Worm (Caenorhabditis elegans) whole organism, mixed stage, embryonic: Measurements from ENCODE around the gene mig-17.
A peak's percentile ranks its signal among the peaks of the same experiment; 100 is the strongest.

ENCODE experiments used
- M03D4.4 ChIP-seq: sonication (generic microtip); optimal IDR thresholded peaks from 2 replicates; lab custom pipeline; 2017; ENCODE audit warnings: mild to moderate bottlenecking, missing genetic modification characterization, missing compliant biosample characterization
- bed-3 ChIP-seq: fragments of 200-800 bp; sonication (Bioruptor generic); optimal IDR thresholded peaks from 3 replicates; lab custom pipeline; 2018; ENCODE audit warnings: mild to moderate bottlenecking, missing genetic modification characterization, moderate library complexity, missing compliant biosample characterization
- ceh-39 ChIP-seq: fragments of 150-350 bp; optimal IDR thresholded peaks from 2 replicates; lab custom pipeline; 2014; ENCODE audit warnings: missing biosample characterization, missing genetic modification characterization
- ceh-83 ChIP-seq: fragments of 200-800 bp; sonication (Bioruptor generic); optimal IDR thresholded peaks from 2 replicates; lab custom pipeline; 2018; ENCODE audit warnings: mild to moderate bottlenecking, missing genetic modification characterization, missing compliant biosample characterization
- ces-1 ChIP-seq: fragments of 150-350 bp; optimal IDR thresholded peaks from 2 replicates; lab custom pipeline; 2014; ENCODE audit warnings: missing biosample characterization, missing genetic modification reagents, missing genetic modification characterization
- cnd-1 ChIP-seq: fragments of 200-800 bp; sonication (Bioruptor generic); optimal IDR thresholded peaks from 2 replicates; lab custom pipeline; 2018; ENCODE audit warnings: mild to moderate bottlenecking, missing genetic modification characterization, missing compliant biosample characterization
- drap-1 ChIP-seq: fragments of 200-800 bp; sonication (Bioruptor generic); optimal IDR thresholded peaks from 3 replicates; lab custom pipeline; 2018; ENCODE audit warnings: mild to moderate bottlenecking, missing genetic modification characterization, missing compliant biosample characterization
- elt-1 ChIP-seq: sonication (generic microtip); optimal IDR thresholded peaks from 2 replicates; lab custom pipeline; 2017; ENCODE audit warnings: missing genetic modification characterization, mild to moderate bottlenecking, missing compliant biosample characterization, antibody characterized with exemption, moderate library complexity, borderline replicate concordance; ENCODE audit not compliant: insufficient read depth
- elt-3 ChIP-seq: fragments of 150-350 bp; optimal IDR thresholded peaks from 2 replicates; lab custom pipeline; 2014; ENCODE audit warnings: missing biosample characterization, missing genetic modification characterization
- flh-1 ChIP-seq: fragments of 200-800 bp; sonication (Bioruptor generic); optimal IDR thresholded peaks from 2 replicates; lab custom pipeline; 2018; ENCODE audit warnings: mild to moderate bottlenecking, missing genetic modification characterization, moderate library complexity, missing compliant biosample characterization
- hlh-1 ChIP-seq: fragments of 150-350 bp; optimal IDR thresholded peaks from 2 replicates; lab custom pipeline; 2014; ENCODE audit warnings: missing biosample characterization, missing genetic modification reagents, missing genetic modification characterization
- lin-13 ChIP-seq: fragments of 150-350 bp; optimal IDR thresholded peaks from 2 replicates; lab custom pipeline; 2014; ENCODE audit warnings: missing biosample characterization, missing genetic modification characterization
- lin-32 ChIP-seq: fragments of 200-800 bp; sonication (Bioruptor generic); optimal IDR thresholded peaks from 2 replicates; lab custom pipeline; 2018; ENCODE audit warnings: mild to moderate bottlenecking, missing genetic modification characterization, missing compliant biosample characterization
- lsy-2 ChIP-seq: fragments of 150-350 bp; optimal IDR thresholded peaks from 2 replicates; lab custom pipeline; 2014; ENCODE audit warnings: missing biosample characterization, missing genetic modification characterization
- mab-5 ChIP-seq: fragments of 150-350 bp; optimal IDR thresholded peaks from 2 replicates; lab custom pipeline; 2014; ENCODE audit warnings: missing biosample characterization, missing genetic modification characterization
- mep-1 ChIP-seq: fragments of 150-350 bp; optimal IDR thresholded peaks from 2 replicates; lab custom pipeline; 2017; ENCODE audit warnings: missing biosample characterization, missing genetic modification reagents, missing genetic modification characterization, inconsistent platforms
- nhr-12 ChIP-seq: fragments of 150-350 bp; optimal IDR thresholded peaks from 2 replicates; lab custom pipeline; 2014; ENCODE audit warnings: missing biosample characterization, missing genetic modification characterization
- nhr-2 ChIP-seq: fragments of 150-350 bp; optimal IDR thresholded peaks from 2 replicates; lab custom pipeline; 2014; ENCODE audit warnings: missing biosample characterization, missing genetic modification characterization
- nhr-237 ChIP-seq: fragments of 150-350 bp; optimal IDR thresholded peaks from 2 replicates; lab custom pipeline; 2014; ENCODE audit warnings: missing biosample characterization, missing genetic modification characterization
- nhr-28 ChIP-seq: fragments of 150-350 bp; optimal IDR thresholded peaks from 2 replicates; lab custom pipeline; 2014; ENCODE audit warnings: missing biosample characterization, missing genetic modification characterization
- nhr-76 ChIP-seq: sonication (generic microtip); optimal IDR thresholded peaks from 2 replicates; lab custom pipeline; 2017; ENCODE audit warnings: missing biosample characterization, missing genetic modification characterization
- sem-2 ChIP-seq: fragments of 200-800 bp; sonication (Bioruptor generic); optimal IDR thresholded peaks from 2 replicates; lab custom pipeline; 2018; ENCODE audit warnings: mild to moderate bottlenecking, missing genetic modification characterization, missing compliant biosample characterization
- snpc-4 ChIP-seq: fragments of 150-350 bp; optimal IDR thresholded peaks from 2 replicates; lab custom pipeline; 2014; ENCODE audit warnings: missing biosample characterization, missing genetic modification characterization
- unc-120 ChIP-seq: sonication (generic microtip); optimal IDR thresholded peaks from 2 replicates; lab custom pipeline; 2017; ENCODE audit warnings: missing genetic modification characterization, missing compliant biosample characterization; ENCODE audit not compliant: poor library complexity, severe bottlenecking
- unc-39 ChIP-seq: fragments of 150-350 bp; optimal IDR thresholded peaks from 2 replicates; lab custom pipeline; 2014; ENCODE audit warnings: missing biosample characterization, missing genetic modification characterization
- unc-62 ChIP-seq: fragments of 150-350 bp; optimal IDR thresholded peaks from 2 replicates; lab custom pipeline; 2014; ENCODE audit warnings: missing biosample characterization, missing genetic modification reagents, missing genetic modification characterization
- zip-8 ChIP-seq: fragments of 150-350 bp; optimal IDR thresholded peaks from 2 replicates; lab custom pipeline; 2014; ENCODE audit warnings: missing biosample characterization, missing genetic modification characterization
- ztf-11 ChIP-seq: fragments of 150-350 bp; optimal IDR thresholded peaks from 2 replicates; lab custom pipeline; 2014; ENCODE audit warnings: missing biosample characterization, missing genetic modification characterization

Gene mig-17

DNA sequence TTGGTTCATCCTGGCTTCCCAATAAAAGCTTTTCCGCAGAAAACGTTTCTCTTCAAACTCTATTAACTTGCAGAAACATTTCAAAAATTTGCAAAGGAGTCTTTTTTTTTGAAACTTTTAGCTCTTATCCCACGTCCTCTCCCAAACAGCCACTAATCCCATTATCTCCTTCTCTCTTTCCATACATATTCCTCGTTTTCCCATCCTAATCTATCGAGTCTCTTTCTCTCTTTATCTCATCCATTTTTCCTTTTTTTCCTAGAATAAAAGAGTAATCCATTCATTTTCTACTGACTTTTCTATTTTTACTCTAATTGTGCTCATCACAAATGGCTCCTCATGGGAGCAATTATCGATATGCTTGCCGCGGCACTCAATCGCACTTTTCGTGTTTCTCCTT, 17.8 kb upstream of the mig-17 start:
- TF ChIP-seq lin-32 (GFP tag; lab: Kevin White, UChicago) (no peak), elt-1 (tag; lab: Kevin White, UChicago) (no peak), lin-13 (tag; lab: Kevin White, UChicago) (no peak), ces-1 (GFP tag; lab: Kevin White, UChicago) (peak; percentile 87), ztf-11 (tag; lab: Kevin White, UChicago) (no peak), nhr-28 (tag; lab: Kevin White, UChicago) (no peak)

DNA sequence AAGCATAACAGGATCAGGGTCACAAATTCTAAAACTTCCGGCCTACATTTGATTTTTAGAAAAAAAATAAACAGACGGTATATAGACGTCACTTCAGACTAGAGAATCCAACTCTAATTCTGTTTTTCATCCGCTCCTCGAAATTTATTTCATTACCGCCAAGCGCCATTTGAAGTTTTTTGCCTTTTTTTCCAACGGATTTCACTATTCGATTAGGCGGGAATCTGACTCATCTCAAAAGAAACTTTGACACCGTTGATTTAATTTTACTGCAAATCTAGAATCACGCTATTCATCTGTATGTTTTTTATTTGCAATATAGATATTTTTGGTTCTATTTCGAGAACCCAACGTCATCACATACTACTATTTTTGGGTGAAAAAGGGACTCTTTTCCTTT, 15.7 kb upstream of the mig-17 start:
- TF ChIP-seq mep-1 (tag; lab: Kevin White, UChicago) (no peak), ces-1 (GFP tag; lab: Kevin White, UChicago) (no peak), elt-1 (tag; lab: Kevin White, UChicago) (no peak), sem-2 (no peak), nhr-76 (tag; lab: Kevin White, UChicago) (no peak), drap-1 (GFP tag; lab: Kevin White, UChicago) (no peak)

DNA sequence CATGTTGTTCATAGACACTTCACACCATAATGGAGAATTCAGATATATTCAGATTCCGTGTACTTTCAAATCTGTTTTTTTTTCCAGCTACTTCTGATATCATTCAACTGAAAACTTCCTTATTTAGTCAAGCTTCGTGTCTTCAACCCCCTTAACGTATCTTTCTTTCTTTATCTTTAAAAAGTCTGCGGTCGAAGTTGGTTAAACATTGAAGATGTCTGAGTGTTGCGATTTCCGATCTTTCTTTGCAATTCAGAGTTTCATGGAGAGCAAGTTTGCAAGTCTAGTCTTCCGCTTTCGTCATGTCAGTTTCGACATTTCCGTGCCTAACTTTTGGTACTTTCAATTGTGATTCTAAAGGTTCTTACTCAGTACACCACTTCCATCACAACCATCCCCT, 11.2 kb upstream of the mig-17 start:
- no peak for TF ChIP-seq bed-3 (GFP tag; lab: Kevin White, UChicago)

DNA sequence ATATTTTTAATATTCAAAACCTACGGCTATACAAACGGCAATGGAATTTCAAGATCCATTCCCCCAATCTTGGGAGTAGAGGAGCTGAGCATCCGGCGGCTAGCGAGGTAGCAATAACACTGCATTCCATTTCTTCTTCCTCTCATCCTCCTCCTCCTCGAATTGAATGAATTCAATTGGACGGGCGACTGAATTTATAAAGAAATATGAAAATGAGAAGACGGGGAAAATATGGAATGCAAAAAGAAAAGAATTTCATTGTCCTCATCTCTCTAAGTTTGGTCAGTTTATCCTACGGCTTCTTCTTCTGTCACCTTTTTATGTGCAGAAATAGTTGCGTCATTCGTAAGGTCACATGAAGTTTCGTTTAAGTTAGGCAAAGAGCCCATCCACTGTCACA, 10.1 kb upstream of the mig-17 start:
- TF ChIP-seq ces-1 (GFP tag; lab: Kevin White, UChicago), result peak; percentile 67
- no peak for TF ChIP-seq mab-5
- no peak for TF ChIP-seq mep-1 (tag; lab: Kevin White, UChicago)
- TF ChIP-seq zip-8, result peak; percentile 47

DNA sequence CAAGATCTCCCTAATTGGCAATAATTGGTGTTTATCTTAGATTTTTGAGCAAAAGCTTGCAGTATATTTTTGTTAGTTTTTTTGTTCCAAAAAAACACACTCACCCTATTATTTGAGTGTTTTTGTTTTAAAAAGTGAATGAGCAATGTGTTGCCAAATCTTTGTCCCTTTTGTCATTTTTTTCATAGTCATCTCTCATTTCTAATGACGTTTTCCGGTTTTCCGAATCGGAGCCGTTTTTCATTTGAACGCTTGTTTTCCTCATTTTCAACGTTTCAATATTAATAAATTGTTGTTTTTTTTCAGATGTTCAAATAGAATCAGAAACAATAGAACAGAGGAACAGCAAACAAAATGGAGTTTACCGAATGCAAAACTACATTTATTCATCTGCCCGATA, 8.0 kb upstream of the mig-17 start, which contains the start of gene dmsr-1:
Gene dmsr-1, plus strand, starts transcription at position 301 of the 400 bp plus-strand sequence.
- TF ChIP-seq flh-1 (GFP tag; lab: Kevin White, UChicago) (no peak), ces-1 (GFP tag; lab: Kevin White, UChicago) (no peak), lin-32 (GFP tag; lab: Kevin White, UChicago) (no peak), elt-3 (no peak), unc-39 (tag; lab: Kevin White, UChicago) (no peak), ceh-83 (GFP tag; lab: Kevin White, UChicago) (no peak), sem-2 (no peak), ceh-39 (no peak), lin-13 (tag; lab: Kevin White, UChicago) (no peak), mep-1 (tag; lab: Kevin White, UChicago) (no peak)

DNA sequence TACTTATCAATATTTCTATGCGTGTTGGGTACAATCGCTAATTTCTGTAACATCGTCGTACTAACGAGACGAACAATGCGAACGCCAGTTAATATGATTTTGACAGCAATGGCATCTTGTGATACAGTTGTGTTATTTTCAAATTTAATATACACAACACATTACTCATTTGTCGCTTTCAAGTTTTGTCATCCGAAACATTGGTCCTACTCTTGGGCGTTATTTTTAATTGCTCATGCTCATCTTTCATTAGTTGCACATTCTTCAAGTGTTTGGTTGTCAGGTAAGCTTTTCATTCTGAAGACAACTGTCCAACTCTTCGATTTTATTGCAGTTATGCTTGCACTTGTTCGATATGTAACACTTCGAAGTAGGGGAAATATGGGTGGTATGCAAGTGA, 7.3 kb upstream of the mig-17 start:
- TF ChIP-seq cnd-1 (no peak), drap-1 (GFP tag; lab: Kevin White, UChicago) (no peak), ceh-39 (no peak), flh-1 (GFP tag; lab: Kevin White, UChicago) (no peak), unc-39 (tag; lab: Kevin White, UChicago) (no peak), nhr-12 (tag; lab: Kevin White, UChicago) (no peak), ztf-11 (tag; lab: Kevin White, UChicago) (no peak), lin-13 (tag; lab: Kevin White, UChicago) (no peak), unc-62 (no peak), nhr-237 (tag; lab: Kevin White, UChicago) (no peak), M03D4.4 (tag; lab: Kevin White, UChicago) (no peak)

DNA sequence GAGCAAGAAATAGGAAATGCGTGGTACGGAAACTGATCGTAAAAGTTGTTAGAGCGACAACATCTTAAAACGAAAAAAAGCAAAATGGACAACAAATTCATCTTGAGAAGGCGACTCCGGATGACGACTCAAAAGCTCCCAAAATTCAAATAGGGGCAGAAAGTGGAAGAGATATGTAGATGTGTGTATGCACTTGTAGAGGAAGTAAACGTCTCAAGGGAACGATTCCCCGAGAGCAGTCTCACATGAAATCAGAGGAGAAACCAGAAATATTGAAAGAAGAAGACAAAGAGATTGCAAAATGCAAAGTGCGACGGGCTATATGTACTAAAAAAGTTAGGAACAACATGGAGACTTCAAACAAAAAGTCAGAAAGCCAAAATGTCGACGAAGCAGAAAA, 3.0 kb upstream of the mig-17 start, which contains the start of gene F57B7.2:
Gene F57B7.2, minus strand, starts transcription at position 101 of the 400 bp plus-strand sequence.
- TF ChIP-seq flh-1 (GFP tag; lab: Kevin White, UChicago) (no peak), nhr-2 (tag; lab: Kevin White, UChicago) (no peak), snpc-4 (tag; lab: Kevin White, UChicago) (no peak), nhr-76 (tag; lab: Kevin White, UChicago) (no peak), lin-32 (GFP tag; lab: Kevin White, UChicago) (no peak), mep-1 (tag; lab: Kevin White, UChicago) (no peak), unc-120 (no peak), lsy-2 (tag; lab: Kevin White, UChicago) (no peak), cnd-1 (no peak), hlh-1 (tag; lab: Kevin White, UChicago) (no peak), lin-13 (tag; lab: Kevin White, UChicago) (no peak)
